Worm (Caenorhabditis elegans) whole organism, mixed stage, embryonic: ENCODE results near the gene str-86.

Source experiments
- elt-1 ChIP-seq: sonication (generic microtip); optimal IDR thresholded peaks from 2 replicates; lab custom pipeline; 2017; ENCODE audit warnings: missing genetic modification characterization, mild to moderate bottlenecking, missing compliant biosample characterization, antibody characterized with exemption, moderate library complexity, borderline replicate concordance; ENCODE audit not compliant: insufficient read depth
- elt-3 ChIP-seq: fragments of 150-350 bp; optimal IDR thresholded peaks from 2 replicates; lab custom pipeline; 2014; ENCODE audit warnings: missing biosample characterization, missing genetic modification characterization
- ham-2 ChIP-seq: fragments of 200-800 bp; sonication (Bioruptor generic); optimal IDR thresholded peaks from 2 replicates; lab custom pipeline; 2018; ENCODE audit warnings: mild to moderate bottlenecking, missing genetic modification characterization, missing compliant biosample characterization
- lin-32 ChIP-seq: fragments of 200-800 bp; sonication (Bioruptor generic); optimal IDR thresholded peaks from 2 replicates; lab custom pipeline; 2018; ENCODE audit warnings: mild to moderate bottlenecking, missing genetic modification characterization, missing compliant biosample characterization
- mab-5 ChIP-seq: fragments of 150-350 bp; optimal IDR thresholded peaks from 2 replicates; lab custom pipeline; 2014; ENCODE audit warnings: missing biosample characterization, missing genetic modification characterization
- mep-1 ChIP-seq: fragments of 150-350 bp; optimal IDR thresholded peaks from 2 replicates; lab custom pipeline; 2017; ENCODE audit warnings: missing biosample characterization, missing genetic modification reagents, missing genetic modification characterization, inconsistent platforms
- nhr-12 ChIP-seq: fragments of 150-350 bp; optimal IDR thresholded peaks from 2 replicates; lab custom pipeline; 2014; ENCODE audit warnings: missing biosample characterization, missing genetic modification characterization
- nhr-28 ChIP-seq: fragments of 150-350 bp; optimal IDR thresholded peaks from 2 replicates; lab custom pipeline; 2014; ENCODE audit warnings: missing biosample characterization, missing genetic modification characterization
- snpc-4 ChIP-seq: fragments of 150-350 bp; optimal IDR thresholded peaks from 2 replicates; lab custom pipeline; 2014; ENCODE audit warnings: missing biosample characterization, missing genetic modification characterization
- tbx-8 ChIP-seq: fragments of 200-800 bp; sonication (Bioruptor generic); optimal IDR thresholded peaks from 2 replicates; lab custom pipeline; 2018; ENCODE audit warnings: mild to moderate bottlenecking, missing genetic modification characterization, moderate library complexity, missing compliant biosample characterization
- unc-62 ChIP-seq: fragments of 150-350 bp; optimal IDR thresholded peaks from 2 replicates; lab custom pipeline; 2014; ENCODE audit warnings: missing biosample characterization, missing genetic modification reagents, missing genetic modification characterization

DNA sequence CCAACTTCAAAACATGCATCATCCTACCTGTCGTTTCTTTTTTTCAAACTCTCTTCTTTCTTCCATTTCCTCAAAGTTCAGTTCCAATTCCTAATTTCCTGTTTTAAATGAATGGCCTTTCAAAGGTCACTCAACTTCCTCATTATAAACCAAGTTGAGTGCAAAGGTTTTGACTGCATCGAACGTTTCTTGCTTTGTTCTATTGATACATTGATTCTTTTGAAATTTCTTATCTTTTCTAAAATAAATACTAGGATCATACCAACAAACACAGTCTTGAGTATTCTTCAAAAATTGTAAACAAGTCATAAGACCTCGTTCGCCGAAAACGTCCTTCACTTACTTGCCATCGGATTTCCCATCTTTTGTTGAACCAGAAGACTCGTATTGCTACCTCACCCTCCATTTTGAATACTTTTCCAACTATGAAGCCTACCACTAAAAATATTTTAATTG is 6.7 kb upstream of the str-86 start, which contains the start of gene F59E11.7:
- TF ChIP-seq ham-2 (GFP tag; lab: Kevin White, UChicago) (no peak), unc-62 (GFP tag; lab: Kevin White, UChicago) (no peak), mep-1 (tag; lab: Kevin White, UChicago) (no peak), snpc-4 (tag; lab: Kevin White, UChicago) (no peak), elt-1 (no peak), nhr-12 (tag; lab: Kevin White, UChicago) (no peak), elt-3 (tag; lab: Kevin White, UChicago) (no peak), nhr-28 (tag; lab: Kevin White, UChicago) (no peak), tbx-8 (GFP tag; lab: Kevin White, UChicago) (no peak), mab-5 (tag; lab: Kevin White, UChicago) (no peak), lin-32 (no peak)
